Worm (Caenorhabditis elegans): Measurements from ENCODE around the gene srab-9.
"Not testable (repeated sequence)": the region's sequence is repeated elsewhere in the genome, so short reads cannot be mapped to it uniquely, and the experiment has no call there.

DNA sequence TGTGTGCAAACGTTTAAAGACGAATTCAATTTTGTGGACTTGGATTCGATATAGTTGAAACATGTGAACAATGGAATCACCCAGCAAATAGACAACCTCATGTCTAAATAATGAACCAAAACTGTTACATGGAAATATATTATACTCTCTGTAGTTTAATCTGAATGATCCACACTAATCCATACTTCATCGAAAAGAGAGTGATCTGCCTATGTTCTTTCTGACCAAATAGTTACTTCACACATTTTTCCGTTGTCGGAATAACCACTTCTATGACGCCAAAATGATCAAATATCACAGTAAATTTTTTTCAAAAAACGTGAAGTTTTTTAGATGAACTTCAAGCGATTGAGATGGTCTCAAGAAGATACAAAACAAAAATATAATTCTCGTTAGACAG, 39.0 kb downstream of the srab-9 start, which contains the start of gene Y73C8C.4:
- not testable (repeated sequence) for TF ChIP-seq madf-2 (tag; optimal IDR thresholded peaks at IDR 0.05); ceh-31 (tag; optimal IDR thresholded peaks at IDR 0.05); ceh-24 (tag; optimal IDR thresholded peaks at IDR 0.05); ztf-16 (tag; optimal IDR thresholded peaks at IDR 0.05); fkh-6 (tag; optimal IDR thresholded peaks at IDR 0.05); pros-1 (tag; optimal IDR thresholded peaks at IDR 0.05); fax-1 (tag; optimal IDR thresholded peaks at IDR 0.05); che-1 (tag; optimal IDR thresholded peaks at IDR 0.05); pat-9 (tag; optimal IDR thresholded peaks at IDR 0.05); nfya-1 (tag; optimal IDR thresholded peaks at IDR 0.05); T23F11.4 (GFP tag; optimal IDR thresholded peaks at IDR 0.05); unc-55 (GFP tag; optimal IDR thresholded peaks at IDR 0.05)
